Worm (Caenorhabditis elegans) whole organism, early embryonic: ENCODE data around the gene ZC168.2.

Experiments used
- B0310.2 ChIP-seq: sonication (generic microtip); optimal IDR thresholded peaks from 2 replicates; lab custom pipeline; 2016; ENCODE audit warnings: mild to moderate bottlenecking, missing genetic modification characterization, missing compliant biosample characterization
- F13C5.2 ChIP-seq: sonication (generic microtip); optimal IDR thresholded peaks from 2 replicates; lab custom pipeline; 2017; ENCODE audit warnings: mild to moderate bottlenecking, missing genetic modification characterization, inconsistent platforms, missing compliant biosample characterization
- aly-1 ChIP-seq: sonication (generic microtip); optimal IDR thresholded peaks from 2 replicates; lab custom pipeline; 2016; ENCODE audit warnings: missing genetic modification characterization, missing compliant biosample characterization
- ama-1 ChIP-seq: fragments of 150-350 bp; optimal IDR thresholded peaks from 2 replicates; lab custom pipeline; 2014
- ceh-13 ChIP-seq: fragments of 200-800 bp; sonication (Bioruptor generic); optimal IDR thresholded peaks from 2 replicates; lab custom pipeline; 2018; ENCODE audit warnings: mild to moderate bottlenecking, missing genetic modification characterization, missing compliant biosample characterization
- ceh-36 ChIP-seq: sonication (generic microtip); optimal IDR thresholded peaks from 2 replicates; lab custom pipeline; 2016; ENCODE audit warnings: missing genetic modification characterization, inconsistent platforms, missing compliant biosample characterization
- ets-7 ChIP-seq: sonication (generic microtip); optimal IDR thresholded peaks from 2 replicates; lab custom pipeline; 2016; ENCODE audit warnings: missing genotype, missing genetic modification characterization, missing compliant biosample characterization
- flt-1 ChIP-seq: fragments of 200-800 bp; sonication (Bioruptor generic); IDR thresholded peaks from 2 replicates; pipeline ENCODE4 v1.3.6; 2022; ENCODE audit warnings: missing genetic modification characterization, missing compliant biosample characterization
- hmbx-1 ChIP-seq: sonication (generic microtip); optimal IDR thresholded peaks from 2 replicates; lab custom pipeline; 2016; ENCODE audit warnings: mild to moderate bottlenecking, missing genetic modification characterization, missing compliant biosample characterization
- hmg-4 ChIP-seq: fragments of 200-800 bp; sonication (Bioruptor generic); optimal IDR thresholded peaks from 2 replicates; lab custom pipeline; 2018; ENCODE audit warnings: mild to moderate bottlenecking, missing genetic modification characterization, missing compliant biosample characterization
- hnd-1 ChIP-seq: sonication (generic microtip); optimal IDR thresholded peaks from 2 replicates; lab custom pipeline; 2016; ENCODE audit warnings: missing genetic modification characterization, missing compliant biosample characterization
- pes-1 ChIP-seq: fragments of 200-800 bp; sonication (Bioruptor generic); IDR thresholded peaks from 2 replicates; pipeline ENCODE4 v1.3.6; 2022; ENCODE audit warnings: missing genetic modification reagents, missing genetic modification characterization, missing compliant biosample characterization
- scrt-1 ChIP-seq: fragments of 200-800 bp; sonication (Bioruptor generic); IDR thresholded peaks from 2 replicates; pipeline ENCODE4 v1.3.6; 2022; ENCODE audit warnings: missing genetic modification characterization, missing compliant biosample characterization
- sea-1 ChIP-seq: fragments of 200-800 bp; sonication (Bioruptor generic); conservative IDR thresholded peaks from 2 replicates; pipeline ENCODE4 v1.3.6; 2022; ENCODE audit warnings: missing genetic modification characterization, missing compliant biosample characterization
- tbx-11 ChIP-seq: fragments of 200-800 bp; sonication (Bioruptor generic); IDR thresholded peaks from 2 replicates; pipeline ENCODE4 v1.3.6; 2022; ENCODE audit warnings: missing genetic modification characterization, missing compliant biosample characterization
- tbx-37 ChIP-seq: fragments of 200-800 bp; sonication (Bioruptor generic); conservative IDR thresholded peaks from 2 replicates; pipeline ENCODE4 v1.3.6; 2022; ENCODE audit warnings: missing genetic modification reagents, missing genetic modification characterization, missing compliant biosample characterization
- tra-4 ChIP-seq: sonication (generic microtip); optimal IDR thresholded peaks from 2 replicates; lab custom pipeline; 2017; ENCODE audit warnings: missing genetic modification characterization, missing compliant biosample characterization

The ZC168.2 gene

DNA sequence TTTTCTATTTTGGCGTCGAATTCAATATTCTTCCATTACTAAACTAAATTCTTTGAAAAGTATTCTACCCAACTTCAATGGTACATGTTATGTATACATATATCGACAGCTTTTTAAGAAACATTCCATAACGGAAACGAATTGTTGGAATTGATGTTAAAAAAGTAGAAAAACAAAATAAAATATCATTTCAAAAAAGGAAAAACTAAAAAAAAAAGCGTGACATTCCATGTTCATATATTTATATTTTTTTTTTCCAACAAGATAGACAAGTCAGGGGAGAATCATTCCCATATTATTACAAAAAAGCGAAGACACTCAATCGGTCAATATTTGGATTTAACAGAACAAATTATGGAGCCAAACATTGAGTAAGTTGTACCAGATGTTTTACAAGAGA is 22.7 kb upstream of the ZC168.2 start, which contains the start of gene R102.10:
R102.10 (plus strand) TSS at position 301 of the 400 bp plus-strand sequence.
- TF ChIP-seq hmg-4 (GFP tag; lab: Kevin White, UChicago) (no peak), ceh-36 (tag; lab: Kevin White, UChicago) (no peak), ama-1 (lab: Kevin White, UChicago) (no peak), tbx-37 (GFP tag; lab: Robert Waterston, UW) (no peak)

DNA sequence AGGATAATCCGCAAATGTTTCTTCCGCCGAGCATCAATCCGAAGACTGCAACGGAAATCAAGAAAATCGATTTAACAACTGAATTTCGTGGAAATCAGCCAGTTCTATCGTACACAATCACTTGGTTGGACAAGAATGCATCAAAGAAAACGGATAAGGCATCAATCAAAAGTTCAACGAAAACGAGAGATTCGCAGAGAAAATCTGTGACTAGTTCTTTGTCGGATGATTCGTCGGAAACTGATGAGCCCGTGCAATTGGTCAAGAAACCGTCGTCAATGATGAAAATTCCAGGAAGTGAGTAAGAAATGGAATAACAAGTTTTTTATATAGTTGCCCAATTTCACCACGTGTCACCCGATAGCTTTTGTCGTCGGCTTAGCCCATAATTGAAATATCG is 21.7 kb upstream of the ZC168.2 start, which contains the start of gene R102.6:
R102.6 (minus strand) TSS at position 101 of the 400 bp plus-strand sequence.
- TF ChIP-seq tra-4 (no peak), pes-1 (GFP tag; lab: Robert Waterston, UW) (no peak), tbx-37 (GFP tag; lab: Robert Waterston, UW) (no peak)

DNA sequence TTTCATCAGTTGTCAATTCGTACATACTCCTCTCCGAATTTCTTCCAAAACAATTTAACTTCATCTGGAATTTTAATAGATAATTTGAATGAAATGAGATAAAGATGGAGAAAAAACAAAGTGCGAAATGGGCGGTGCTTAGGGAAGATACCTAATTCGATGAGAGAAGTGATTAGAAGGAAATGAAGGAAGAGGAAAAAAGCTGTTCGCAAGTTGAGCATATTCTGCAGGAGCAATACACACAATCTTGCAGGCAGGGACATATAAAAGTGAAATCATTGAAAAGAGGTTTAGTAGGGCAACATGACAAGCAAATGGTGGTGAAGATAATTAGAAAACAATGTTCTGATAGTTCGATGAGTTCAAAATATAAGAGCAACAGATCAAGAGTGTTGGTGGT is 16.1 kb upstream of the ZC168.2 start, which contains the start of gene glb-21:
glb-21 (minus strand) TSS at position 66 of the 400 bp plus-strand sequence.
- TF ChIP-seq ceh-13 (GFP tag; lab: Kevin White, UChicago) (no peak), ama-1 (lab: Kevin White, UChicago) (no peak), aly-1 (no peak), tbx-11 (GFP tag; lab: Robert Waterston, UW) (no peak), F13C5.2 (no peak), hnd-1 (no peak), sea-1 (GFP tag; lab: Robert Waterston, UW) (no peak), scrt-1 (GFP tag; lab: Robert Waterston, UW) (no peak), flt-1 (no peak), ets-7 (no peak), tra-4 (no peak), tbx-37 (GFP tag; lab: Robert Waterston, UW) (no peak), pes-1 (GFP tag; lab: Robert Waterston, UW) (no peak), ceh-36 (tag; lab: Kevin White, UChicago) (no peak), hmbx-1 (tag; lab: Kevin White, UChicago) (no peak), hmg-4 (GFP tag; lab: Kevin White, UChicago) (no peak), B0310.2 (tag; lab: Kevin White, UChicago) (no peak)

ce11 chrIV:10714594-10714993 is 13.2 kb upstream of the ZC168.2 start:
- no peak for TF ChIP-seq aly-1
- TF ChIP-seq pes-1 (GFP tag; lab: Robert Waterston, UW) = no peak
- no peak for TF ChIP-seq tbx-11 (GFP tag; lab: Robert Waterston, UW)
- no peak for TF ChIP-seq F13C5.2
- TF ChIP-seq tra-4 = no peak
- no peak for TF ChIP-seq ets-7

DNA sequence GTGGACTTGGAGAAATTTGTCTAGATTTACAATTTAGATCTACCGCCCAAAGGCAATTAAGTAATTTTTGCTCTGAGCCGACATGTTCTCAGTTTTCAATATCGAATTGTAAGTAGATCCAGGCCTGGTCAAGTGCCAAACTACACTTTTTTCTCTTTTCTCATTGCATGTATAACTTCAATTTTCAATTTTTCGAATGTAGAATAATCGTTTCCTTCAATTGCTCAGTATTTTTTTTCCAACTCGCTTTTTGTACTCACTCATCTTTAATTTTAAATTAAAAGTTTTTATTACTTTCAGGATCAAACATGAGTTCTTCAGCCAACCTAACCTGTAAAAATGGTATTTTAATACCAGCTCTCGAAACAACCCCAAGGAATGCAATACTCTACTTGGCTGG is 11.5 kb upstream of the ZC168.2 start, which contains the start of gene ncx-3:
ncx-3 (plus strand) TSS at position 301 of the 400 bp plus-strand sequence.
- TF ChIP-seq ceh-13 (GFP tag; lab: Kevin White, UChicago) = no peak
- no peak for TF ChIP-seq hmg-4 (GFP tag; lab: Kevin White, UChicago)
- TF ChIP-seq hnd-1 = no peak
- no peak for TF ChIP-seq ets-7
- TF ChIP-seq F13C5.2 = no peak
- TF ChIP-seq ama-1 (lab: Kevin White, UChicago) = no peak

- TF ChIP-seq ama-1 (lab: Kevin White, UChicago) (no peak), tra-4 (no peak), ceh-36 (tag; lab: Kevin White, UChicago) (no peak), aly-1 (no peak)
Measured at ce11 chrIV:10718075-10718474, 9.8 kb upstream of the ZC168.2 start.

- no peak for TF ChIP-seq hmbx-1 (tag; lab: Kevin White, UChicago)
- no peak for TF ChIP-seq ceh-36 (tag; lab: Kevin White, UChicago)
- TF ChIP-seq hnd-1 = no peak
- no peak for TF ChIP-seq tbx-11 (GFP tag; lab: Robert Waterston, UW)
- TF ChIP-seq aly-1 = no peak
- TF ChIP-seq ceh-13 (GFP tag; lab: Kevin White, UChicago) = no peak
- TF ChIP-seq sea-1 (GFP tag; lab: Robert Waterston, UW) = no peak
- TF ChIP-seq hmg-4 (GFP tag; lab: Kevin White, UChicago) = no peak
- no peak for TF ChIP-seq B0310.2 (tag; lab: Kevin White, UChicago)
- no peak for TF ChIP-seq tbx-37 (GFP tag; lab: Robert Waterston, UW)
- TF ChIP-seq flt-1 = no peak
- TF ChIP-seq tra-4 = no peak
- no peak for TF ChIP-seq scrt-1 (GFP tag; lab: Robert Waterston, UW)
- no peak for TF ChIP-seq ama-1 (lab: Kevin White, UChicago)
- no peak for TF ChIP-seq ets-7
- TF ChIP-seq pes-1 (GFP tag; lab: Robert Waterston, UW) = no peak
- TF ChIP-seq F13C5.2 = no peak
Measured at ce11 chrIV:10718865-10719264, 9.0 kb upstream of the ZC168.2 start.

ce11 chrIV:10734527-10735436 is 6.9 kb downstream of the ZC168.2 start, which contains the start of the genes orc-5 and cyb-1:
orc-5 (minus strand) TSS chrIV:10734588.
cyb-1 (plus strand) TSS chrIV:10735216.
- TF ChIP-seq scrt-1 (GFP tag; lab: Robert Waterston, UW) (no peak), tra-4 (no peak), pes-1 (GFP tag; lab: Robert Waterston, UW) (no peak), tbx-37 (GFP tag; lab: Robert Waterston, UW) (no peak), ceh-13 (GFP tag; lab: Kevin White, UChicago) (no peak), hnd-1 (no peak), hmg-4 (GFP tag; lab: Kevin White, UChicago) (no peak), F13C5.2 (no peak), ets-7 (no peak), B0310.2 (tag; lab: Kevin White, UChicago) (no peak), flt-1 (no peak), tbx-11 (GFP tag; lab: Robert Waterston, UW) (no peak), hmbx-1 (tag; lab: Kevin White, UChicago) (no peak), ceh-36 (tag; lab: Kevin White, UChicago) (no peak), ama-1 (lab: Kevin White, UChicago) (no peak), aly-1 (no peak), sea-1 (GFP tag; lab: Robert Waterston, UW) (no peak)
